Worm (Caenorhabditis elegans): ENCODE data around the gene F58H7.1.

DNA sequence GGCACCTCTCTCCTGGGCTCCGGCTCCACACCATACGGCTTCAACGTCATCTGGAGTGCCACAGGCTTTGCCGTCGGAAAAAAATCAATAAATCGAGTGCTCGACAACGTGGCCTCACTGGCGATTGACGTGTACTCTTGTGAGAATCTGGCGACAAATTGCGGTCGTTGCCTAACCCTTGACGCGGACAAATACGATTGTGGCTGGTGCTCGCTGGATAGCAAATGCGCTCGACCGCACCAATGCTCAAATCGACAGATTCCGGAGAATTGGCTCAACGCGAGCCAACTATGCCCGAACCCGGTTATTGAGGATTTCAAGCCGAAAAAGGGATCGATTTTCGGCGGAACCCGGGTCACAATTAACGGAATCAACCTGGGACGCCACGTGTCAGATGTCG, 36.8 kb upstream of the F58H7.1 start:
- TF ChIP-seq ceh-45 (GFP tag; IDR thresholded peaks at IDR 0.05) (no peak), unc-42 (tag; optimal IDR thresholded peaks at IDR 0.05) (no peak), nhr-11 (tag; optimal IDR thresholded peaks at IDR 0.05) (no peak), sox-4 (tag; optimal IDR thresholded peaks at IDR 0.05) (no peak), pha-4 (tag; optimal IDR thresholded peaks at IDR 0.05) (no peak), npax-4 (tag; optimal IDR thresholded peaks at IDR 0.05) (no peak), ama-1 (optimal IDR thresholded peaks at IDR 0.05) (no peak), dve-1 (tag; optimal IDR thresholded peaks at IDR 0.05) (no peak)
